Worm (Caenorhabditis elegans) whole organism, L4 larva: Measurements from ENCODE around the gene K10B4.3.
"Not testable (repeated sequence)": the region's sequence is repeated elsewhere in the genome, so short reads cannot be mapped to it uniquely, and the experiment has no call there.

Source experiments
- ama-1 ChIP-seq: fragments of 150-350 bp; optimal IDR thresholded peaks from 2 replicates; lab custom pipeline; 2014; ENCODE audit warnings: inconsistent platforms, mixed read lengths
- ceh-62 ChIP-seq: sonication (generic microtip); optimal IDR thresholded peaks from 2 replicates; lab custom pipeline; 2017; ENCODE audit warnings: missing biosample characterization, missing genetic modification characterization
- ces-1 ChIP-seq: fragments of 150-350 bp; sonication (generic microtip); optimal IDR thresholded peaks from 4 replicates; lab custom pipeline; 2014; ENCODE audit warnings: missing biosample characterization, missing genetic modification reagents, missing genetic modification characterization
- egl-43 ChIP-seq: fragments of 200-800 bp; sonication (Bioruptor generic); IDR thresholded peaks from 2 replicates; pipeline ENCODE4 v1.3.6; 2022; ENCODE audit warnings: missing genetic modification reagents, missing genetic modification characterization, missing compliant biosample characterization
- lin-13 ChIP-seq: fragments of 150-350 bp; optimal IDR thresholded peaks from 2 replicates; lab custom pipeline; 2014; ENCODE audit warnings: missing biosample characterization, missing genetic modification reagents, missing genetic modification characterization
- lin-39 ChIP-seq: fragments of 150-350 bp; optimal IDR thresholded peaks from 2 replicates; lab custom pipeline; 2014; ENCODE audit warnings: missing biosample characterization, missing genetic modification reagents, missing genetic modification characterization
- lsy-2 ChIP-seq, 2 experiments: fragments of 150-350 bp in 1 of 2; sonication (generic microtip) in 1 of 2; optimal IDR thresholded peaks; 2 replicates each; lab custom pipeline; 2014 to 2017; ENCODE audit warnings: missing biosample characterization in 2 of 2, missing genetic modification characterization in 2 of 2
- mdl-1 ChIP-seq, 2 experiments: fragments of 150-350 bp in 1 of 2; sonication (generic microtip) in 1 of 2; optimal IDR thresholded peaks; 2 replicates each; lab custom pipeline; 2014 to 2017; ENCODE audit warnings: missing biosample characterization in 2 of 2, missing genetic modification characterization in 2 of 2
- mep-1 ChIP-seq: fragments of 150-350 bp; sonication (generic microtip); optimal IDR thresholded peaks from 3 replicates; lab custom pipeline; 2014; ENCODE audit warnings: missing biosample characterization, missing genetic modification characterization
- nhr-102 ChIP-seq: sonication (generic microtip); optimal IDR thresholded peaks from 2 replicates; lab custom pipeline; 2016; ENCODE audit warnings: mild to moderate bottlenecking, missing genetic modification characterization, moderate library complexity, missing compliant biosample characterization
- nhr-28 ChIP-seq: fragments of 150-350 bp; optimal IDR thresholded peaks from 2 replicates; lab custom pipeline; 2014; ENCODE audit warnings: missing biosample characterization, missing genetic modification characterization
- php-3 ChIP-seq: fragments of 200-800 bp; sonication (Bioruptor generic); IDR thresholded peaks from 2 replicates; pipeline ENCODE4 v1.3.6; 2022; ENCODE audit warnings: missing genetic modification reagents, missing genetic modification characterization, missing compliant biosample characterization
- pqm-1 ChIP-seq: sonication (generic microtip); optimal IDR thresholded peaks from 2 replicates; lab custom pipeline; 2017; ENCODE audit warnings: missing biosample characterization, missing genetic modification characterization
- zip-2 ChIP-seq: fragments of 150-350 bp; optimal IDR thresholded peaks from 2 replicates; lab custom pipeline; 2014; ENCODE audit warnings: missing biosample characterization, missing genetic modification characterization

DNA sequence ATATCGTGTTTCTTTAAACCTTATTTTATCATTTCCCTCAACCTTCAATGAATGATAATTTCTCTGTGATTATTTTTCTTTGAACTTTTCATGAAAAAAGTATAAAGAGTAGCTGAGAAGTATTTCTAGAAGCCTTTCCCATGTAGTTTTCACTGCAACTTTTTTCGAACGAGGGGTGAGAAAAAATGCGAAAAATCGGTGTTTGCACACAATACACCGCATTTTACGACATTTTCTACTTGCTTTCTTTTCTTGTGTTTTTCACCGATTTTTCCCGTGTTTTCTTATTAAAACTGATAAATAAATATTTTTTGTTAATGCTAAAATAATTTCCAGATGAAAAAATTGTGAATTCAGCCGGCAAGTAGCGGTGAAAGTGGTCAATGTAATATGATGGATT lies 22.1 kb downstream of the K10B4.3 start, which contains the start of gene C50D2.10:
- not testable (repeated sequence) for TF ChIP-seq lsy-2 (tag; optimal IDR thresholded peaks at IDR 0.05; lab: Kevin White, UChicago); lin-13; egl-43 (GFP tag; lab: Robert Waterston, UW); nhr-102 (tag; lab: Kevin White, UChicago); nhr-28; mep-1 (tag; lab: Kevin White, UChicago); ceh-62 (tag; lab: Kevin White, UChicago); ama-1 (lab: Kevin White, UChicago); zip-2 (tag; lab: Kevin White, UChicago); mdl-1 (tag; optimal IDR thresholded peaks at IDR 0.05; lab: Kevin White, UChicago); pqm-1; ces-1; lin-39; php-3 (GFP tag; lab: Robert Waterston, UW)
